Worm (Caenorhabditis elegans) whole organism, L1 larva: ENCODE data around the gene F48B9.8.

Source experiments
- aly-2 ChIP-seq: fragments of 150-350 bp; optimal IDR thresholded peaks from 2 replicates; lab custom pipeline; 2014; ENCODE audit warnings: missing biosample characterization, missing genetic modification characterization
- ceh-82 ChIP-seq, 3 experiments: fragments of 150-350 bp in 1 of 3; sonication (generic microtip) in 2 of 3; optimal IDR thresholded peaks; 2 replicates each; lab custom pipeline; 2014 to 2017; ENCODE audit warnings: missing biosample characterization in 3 of 3, missing genetic modification characterization in 3 of 3
- egl-27 ChIP-seq, 2 experiments: fragments of 150-350 bp in 1 of 2; sonication (generic microtip); optimal IDR thresholded peaks; 3 replicates each; lab custom pipeline; 2017 to 2018; ENCODE audit warnings: missing biosample characterization in 2 of 2, missing genetic modification characterization in 2 of 2, missing genetic modification reagents in 2 of 2
- elt-2 ChIP-seq: sonication (generic microtip); optimal IDR thresholded peaks from 2 replicates; lab custom pipeline; 2016; ENCODE audit warnings: missing genetic modification characterization, mild to moderate bottlenecking, inconsistent platforms, missing compliant biosample characterization, missing genetic modification reagents
- mab-9 ChIP-seq: fragments of 200-800 bp; sonication (Bioruptor generic); IDR thresholded peaks from 2 replicates; pipeline ENCODE4 v1.3.6; 2022; ENCODE audit warnings: missing genetic modification reagents, missing genetic modification characterization, missing compliant biosample characterization
- nhr-76 ChIP-seq: sonication (generic microtip); optimal IDR thresholded peaks from 2 replicates; lab custom pipeline; 2017; ENCODE audit warnings: missing biosample characterization, missing genetic modification characterization
- sptf-1 ChIP-seq: fragments of 150-350 bp; optimal IDR thresholded peaks from 2 replicates; lab custom pipeline; 2014; ENCODE audit warnings: missing biosample characterization, missing genetic modification characterization
- unc-98 ChIP-seq: fragments of 200-800 bp; sonication (Bioruptor generic); IDR thresholded peaks from 2 replicates; pipeline ENCODE4 v1.3.6; 2022; ENCODE audit warnings: missing genetic modification characterization, missing compliant biosample characterization
- ztf-4 ChIP-seq: fragments of 150-350 bp; optimal IDR thresholded peaks from 2 replicates; lab custom pipeline; 2014; ENCODE audit warnings: missing biosample characterization, missing genetic modification characterization

DNA sequence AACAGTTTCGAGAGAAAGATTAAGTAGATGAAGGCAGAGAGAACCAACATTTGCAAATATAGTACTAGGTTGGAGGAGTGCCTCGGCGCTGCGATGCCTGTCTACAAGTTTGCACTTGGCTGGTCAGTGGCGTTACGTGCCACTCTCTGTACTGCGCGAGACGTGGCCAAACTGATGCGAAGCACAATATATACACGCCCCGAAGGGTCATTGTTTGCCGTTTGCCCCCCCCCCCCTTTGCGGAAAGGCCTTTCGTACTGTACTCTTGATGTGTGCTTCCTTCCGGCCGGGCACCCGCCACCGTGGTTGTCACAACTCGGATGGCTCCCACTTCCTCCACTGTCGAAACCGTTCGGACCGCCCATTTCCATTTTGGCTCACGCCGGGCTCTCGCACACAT, 35.9 kb upstream of the F48B9.8 start:
- no peak for TF ChIP-seq elt-2
- TF ChIP-seq aly-2 (tag; lab: Kevin White, UChicago) = no peak
- no peak for TF ChIP-seq sptf-1
- TF ChIP-seq mab-9 (GFP tag; lab: Robert Waterston, UW) = no peak
- no peak for TF ChIP-seq ztf-4
- no peak for TF ChIP-seq egl-27 (tag; optimal IDR thresholded peaks at IDR 0.05; lab: Kevin White, UChicago)
- no peak for TF ChIP-seq unc-98
- no peak for TF ChIP-seq nhr-76 (tag; lab: Kevin White, UChicago)
- no peak for TF ChIP-seq ceh-82 (tag; optimal IDR thresholded peaks at IDR 0.05; lab: Kevin White, UChicago)
